Fruit fly (Drosophila melanogaster): ENCODE results near the gene CG5953.
A peak's percentile ranks its signal among the peaks of the same experiment; 100 is the strongest.

Gene CG5953

dm6 chr2L:16530809-16531208 lies 1.9 kb downstream of the CG5953 start (continued):
- TF ChIP-seq jumu (GFP tag; optimal IDR thresholded peaks at IDR 0.05) (no peak), exex (tag; optimal IDR thresholded peaks at IDR 0.05) (peak; percentile 28), fd64A (GFP tag; optimal IDR thresholded peaks at IDR 0.05) (no peak), scrt (GFP tag; optimal IDR thresholded peaks at IDR 0.05) (no peak), CG2116 (GFP tag; optimal IDR thresholded peaks at IDR 0.05) (no peak), Sox102F (GFP tag; optimal IDR thresholded peaks at IDR 0.05) (peak; percentile 19), CG17328 (GFP tag; IDR thresholded peaks at IDR 0.05) (no peak), CG9817 (tag; optimal IDR thresholded peaks at IDR 0.05) (no peak), Poxn (GFP tag; IDR thresholded peaks at IDR 0.05) (no peak), CG10654 (GFP tag; optimal IDR thresholded peaks at IDR 0.05) (no peak), CG18619 (GFP tag; optimal IDR thresholded peaks at IDR 0.05) (peak; percentile 20), ab (GFP tag; optimal IDR thresholded peaks at IDR 0.05) (no peak), MTF-1 (GFP tag; optimal IDR thresholded peaks at IDR 0.05; ENCODE audit: borderline replicate concordance) (peak; percentile 48), dmrt11E (tag; optimal IDR thresholded peaks at IDR 0.05) (no peak), HLH3B (GFP tag; IDR thresholded peaks at IDR 0.05) (peak; percentile 34; the same call in 1 of the 2 replicates), cato (GFP tag; optimal IDR thresholded peaks at IDR 0.05; ENCODE audit: borderline replicate concordance) (no peak), abd-A (tag; optimal IDR thresholded peaks at IDR 0.05) (peak; percentile 11), CG2875 (GFP tag; optimal IDR thresholded peaks at IDR 0.05) (peak; percentile 18), gro (GFP tag; optimal IDR thresholded peaks at IDR 0.05) (peak; percentile 27), CG2678 (tag; optimal IDR thresholded peaks at IDR 0.05) (peak; percentile 29), NK7.1 (GFP tag; optimal IDR thresholded peaks at IDR 0.05) (no peak), sqz (GFP tag; optimal IDR thresholded peaks at IDR 0.05) (peak; percentile 22), sr (GFP tag; IDR thresholded peaks at IDR 0.05) (no peak), crol (GFP tag; IDR thresholded peaks at IDR 0.05) (no peak), ap (GFP tag; IDR thresholded peaks at IDR 0.05) (0 out of 2 replicates have a peak, but pooled peaks have one; percentile 3), Dref (GFP tag; IDR thresholded peaks at IDR 0.05) (no peak), chinmo (GFP tag; IDR thresholded peaks at IDR 0.05; ENCODE audit: partially characterized antibody) (0 out of 4 replicates have a peak, but pooled peaks have one; percentile 50), Adf1 (GFP tag; IDR thresholded peaks at IDR 0.05) (0 out of 2 replicates have a peak, but pooled peaks have one; percentile 10), her (GFP tag; optimal IDR thresholded peaks at IDR 0.05) (no peak), NFAT (GFP tag; IDR thresholded peaks at IDR 0.05) (no peak), salm (tag; optimal IDR thresholded peaks at IDR 0.05) (no peak), CG12236 (GFP tag; optimal IDR thresholded peaks at IDR 0.05) (no peak), cg (GFP tag; optimal IDR thresholded peaks at IDR 0.05) (peak; percentile 48), Atf6 (GFP tag; IDR thresholded peaks at IDR 0.05) (peak; percentile 27; the same call in 1 of the 2 replicates), pzg (GFP tag; optimal IDR thresholded peaks at IDR 0.05) (no peak), CG12299 (tag; optimal IDR thresholded peaks at IDR 0.05) (peak; percentile 34), pros (GFP tag; optimal IDR thresholded peaks at IDR 0.05) (no peak), Asciz (GFP tag; optimal IDR thresholded peaks at IDR 0.05) (peak; percentile 13), crc (GFP tag; optimal IDR thresholded peaks at IDR 0.05) (peak; percentile 10), Stat92E (GFP tag; optimal IDR thresholded peaks at IDR 0.05) (peak in 1 of 3 experiments; percentile 24), sima (GFP tag; optimal IDR thresholded peaks at IDR 0.05) (no peak), CG17829 (tag; optimal IDR thresholded peaks at IDR 0.05) (no peak), dmrt99B (tag; optimal IDR thresholded peaks at IDR 0.05) (peak; percentile 25), CG8089 (GFP tag; optimal IDR thresholded peaks at IDR 0.05) (no peak), Blimp-1 (GFP tag; optimal IDR thresholded peaks at IDR 0.05) (peak; percentile 4), esg (GFP tag; conservative IDR thresholded peaks at IDR 0.05) (no peak), odd (GFP tag; optimal IDR thresholded peaks at IDR 0.05) (no peak), CG3163 (GFP tag; optimal IDR thresholded peaks at IDR 0.05) (no peak), CG14441 (GFP tag; IDR thresholded peaks at IDR 0.05) (peak; percentile 35; the same call in 1 of the 2 replicates), CG11723 (GFP tag; optimal IDR thresholded peaks at IDR 0.05) (no peak)
